Worm (Caenorhabditis elegans) whole organism, midembryonic: ENCODE results near the gene C55A1.11.

Experiments
- T22C8.4 ChIP-seq: fragments of 200-800 bp; sonication (Bioruptor generic); IDR thresholded peaks from 2 replicates; pipeline ENCODE4 v1.3.6; 2022; ENCODE audit warnings: missing genetic modification characterization, missing compliant biosample characterization
- cog-1 ChIP-seq: sonication (generic microtip); optimal IDR thresholded peaks from 2 replicates; lab custom pipeline; 2016; ENCODE audit warnings: missing genetic modification characterization, missing compliant biosample characterization
- flt-1 ChIP-seq: fragments of 200-800 bp; sonication (Bioruptor generic); IDR thresholded peaks from 2 replicates; pipeline ENCODE4 v1.3.6; 2022; ENCODE audit warnings: missing genetic modification characterization, missing compliant biosample characterization
- klf-2 ChIP-seq: fragments of 200-800 bp; sonication (Bioruptor generic); conservative IDR thresholded peaks from 2 replicates; pipeline ENCODE4 v1.3.6; 2022; ENCODE audit warnings: missing genetic modification reagents, missing genetic modification characterization, missing compliant biosample characterization
- med-1 ChIP-seq: sonication (generic microtip); optimal IDR thresholded peaks from 2 replicates; lab custom pipeline; 2017; ENCODE audit warnings: missing genetic modification characterization, mild to moderate bottlenecking, missing compliant biosample characterization, antibody characterized with exemption, missing genetic modification reagents; ENCODE audit not compliant: insufficient read depth
- tab-1 ChIP-seq: fragments of 200-800 bp; sonication (Bioruptor generic); IDR thresholded peaks from 2 replicates; pipeline ENCODE4 v1.3.6; 2022; ENCODE audit warnings: missing genetic modification characterization, missing compliant biosample characterization
- ztf-29 ChIP-seq: fragments of 200-800 bp; sonication (Bioruptor generic); IDR thresholded peaks from 2 replicates; pipeline ENCODE4 v1.3.6; 2022; ENCODE audit warnings: missing genetic modification reagents, missing genetic modification characterization, missing compliant biosample characterization

- no peak for TF ChIP-seq cog-1 (tag; lab: Kevin White, UChicago)
- TF ChIP-seq klf-2 (GFP tag; lab: Robert Waterston, UW): no peak
- TF ChIP-seq flt-1: no peak
- TF ChIP-seq tab-1: no peak
- no peak for TF ChIP-seq med-1
- TF ChIP-seq T22C8.4 (GFP tag; lab: Robert Waterston, UW): no peak
- no peak for TF ChIP-seq ztf-29 (GFP tag; lab: Robert Waterston, UW)
These were observed 32.8 kb downstream of the C55A1.11 start for ce11 chrV:15658262-15659060.
